Worm (Caenorhabditis elegans): Measurements from ENCODE around the gene srbc-56.

The srbc-56 gene

ce11 chrV:15831586-15831985 lies at the start of gene srbc-56:
TSS of gene srbc-56 (minus strand) at chrV:15831686.
- TF ChIP-seq ztf-4 (tag; optimal IDR thresholded peaks at IDR 0.05) (no peak), lin-39 (tag; optimal IDR thresholded peaks at IDR 0.05) (no peak), fkh-10 (GFP tag; optimal IDR thresholded peaks at IDR 0.05) (no peak), hmg-11 (tag; optimal IDR thresholded peaks at IDR 0.05) (no peak), egl-5 (tag; optimal IDR thresholded peaks at IDR 0.05) (no peak), lin-15B (tag; optimal IDR thresholded peaks at IDR 0.05) (no peak), unc-39 (tag; optimal IDR thresholded peaks at IDR 0.05) (no peak)

ce11 chrV:15880705-15881104 lies 49.2 kb upstream of the srbc-56 start:
- no peak for TF ChIP-seq nhr-76 (tag; optimal IDR thresholded peaks at IDR 0.05)
- TF ChIP-seq elt-3 (tag; optimal IDR thresholded peaks at IDR 0.05), result peak in 1 of 3 experiments; percentile 8
- TF ChIP-seq hmg-11 (tag; optimal IDR thresholded peaks at IDR 0.05), result peak; percentile 34
- peak; percentile 84 for TF ChIP-seq pha-4 (tag; optimal IDR thresholded peaks at IDR 0.05)
- peak; percentile 36 for TF ChIP-seq nhr-25 (tag; optimal IDR thresholded peaks at IDR 0.05)
- peak; percentile 63 for TF ChIP-seq egl-27 (tag; optimal IDR thresholded peaks at IDR 0.05)
- peak; percentile 62 for TF ChIP-seq pqm-1 (tag; optimal IDR thresholded peaks at IDR 0.05)
- no peak for TF ChIP-seq snpc-4 (tag; optimal IDR thresholded peaks at IDR 0.05)
- peak; percentile 97 for TF ChIP-seq skn-1 (tag; optimal IDR thresholded peaks at IDR 0.05)
- TF ChIP-seq fos-1 (tag; optimal IDR thresholded peaks at IDR 0.05), result no peak
- no peak for TF ChIP-seq unc-39 (tag; optimal IDR thresholded peaks at IDR 0.05)
- no peak for TF ChIP-seq elt-1 (tag; optimal IDR thresholded peaks at IDR 0.05)
- no peak for TF ChIP-seq zag-1 (tag; optimal IDR thresholded peaks at IDR 0.05)
- TF ChIP-seq nhr-67 (tag; optimal IDR thresholded peaks at IDR 0.05), result no peak
- TF ChIP-seq nhr-43 (tag; optimal IDR thresholded peaks at IDR 0.05; ENCODE audit: poor library complexity, severe bottlenecking), result no peak
- peak; percentile 76 for TF ChIP-seq elt-2 (tag; optimal IDR thresholded peaks at IDR 0.05)
- TF ChIP-seq ceh-28 (tag; optimal IDR thresholded peaks at IDR 0.05), result peak; percentile 68
- peak; percentile 69 for TF ChIP-seq jun-1 (tag; optimal IDR thresholded peaks at IDR 0.05)
- TF ChIP-seq nfya-1 (tag; optimal IDR thresholded peaks at IDR 0.05; ENCODE audit: insufficient read depth), result peak; percentile 18
- TF ChIP-seq lin-15B (tag; optimal IDR thresholded peaks at IDR 0.05), result peak; percentile 15

ce11 chrV:15880033-15880432 lies 48.5 kb upstream of the srbc-56 start:
- TF ChIP-seq pha-4 (tag; optimal IDR thresholded peaks at IDR 0.05) (peak; percentile 26), ceh-82 (tag; optimal IDR thresholded peaks at IDR 0.05) (no peak), pqm-1 (tag; optimal IDR thresholded peaks at IDR 0.05) (peak; percentile 66), ama-1 (optimal IDR thresholded peaks at IDR 0.05) (no peak), elt-2 (tag; optimal IDR thresholded peaks at IDR 0.05) (peak; percentile 52)

DNA sequence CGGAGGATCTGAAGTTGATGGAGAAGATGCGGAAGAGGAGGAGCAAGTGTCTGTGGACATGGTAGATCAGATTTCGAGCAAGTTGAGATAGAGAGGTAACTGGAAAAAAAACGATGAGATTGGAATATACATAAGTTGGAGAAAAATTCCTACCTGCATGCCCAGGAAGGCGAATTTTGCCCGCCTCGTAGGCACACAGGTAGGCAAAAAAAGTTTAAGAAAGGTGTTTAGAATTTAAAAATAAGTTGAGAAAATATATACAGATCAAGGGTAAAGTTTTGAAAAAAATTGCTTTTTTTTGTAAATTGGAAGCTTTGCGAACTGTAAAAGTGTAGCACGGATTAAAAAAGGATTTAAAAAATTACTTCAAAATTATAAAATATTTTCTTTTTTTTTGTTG lies 48.0 kb upstream of the srbc-56 start, which contains the start of gene nhr-84:
TSS of gene nhr-84 (minus strand) at position 101 of the 400 bp plus-strand sequence.
- no peak for TF ChIP-seq lin-15B (tag; optimal IDR thresholded peaks at IDR 0.05)
- TF ChIP-seq egl-5 (tag; optimal IDR thresholded peaks at IDR 0.05), result no peak
- TF ChIP-seq nhr-237 (tag; optimal IDR thresholded peaks at IDR 0.05), result no peak
- no peak for TF ChIP-seq nhr-28 (tag; optimal IDR thresholded peaks at IDR 0.05)
- TF ChIP-seq ztf-11 (tag; optimal IDR thresholded peaks at IDR 0.05), result no peak
- TF ChIP-seq eor-1 (tag; optimal IDR thresholded peaks at IDR 0.05), result no peak
- TF ChIP-seq unc-62 (GFP tag; optimal IDR thresholded peaks at IDR 0.05), result no peak
- TF ChIP-seq unc-39 (tag; optimal IDR thresholded peaks at IDR 0.05), result no peak
- no peak for TF ChIP-seq skn-1 (tag; optimal IDR thresholded peaks at IDR 0.05)
- TF ChIP-seq nhr-12 (tag; optimal IDR thresholded peaks at IDR 0.05), result no peak
- TF ChIP-seq hmg-11 (tag; optimal IDR thresholded peaks at IDR 0.05), result no peak
- TF ChIP-seq nhr-76 (tag; optimal IDR thresholded peaks at IDR 0.05), result no peak
- no peak for TF ChIP-seq ceh-9 (tag; optimal IDR thresholded peaks at IDR 0.05)

ce11 chrV:15876308-15876707 lies 44.8 kb upstream of the srbc-56 start, which contains the start of gene nhr-102:
TSS of gene nhr-102 (minus strand) at chrV:15876408.
- peak; percentile 25 for TF ChIP-seq elt-2 (tag; optimal IDR thresholded peaks at IDR 0.05)
- TF ChIP-seq R02D3.7 (tag; optimal IDR thresholded peaks at IDR 0.05), result no peak
